Fruit fly (Drosophila melanogaster) whole organism, adult: Measurements from ENCODE around the gene plh.

ENCODE experiments used
- CG12768 ChIP-seq: fragments of 200-800 bp; sonication (Bioruptor generic); optimal IDR thresholded peaks from 2 replicates; lab custom pipeline; 2017; ENCODE audit warnings: missing biosample characterization, missing genetic modification characterization, mild to moderate bottlenecking, moderate library complexity, missing genetic modification reagents
- CG14711 ChIP-seq: fragments of 200-800 bp; sonication (Bioruptor generic); optimal IDR thresholded peaks from 2 replicates; lab custom pipeline; 2018; ENCODE audit warnings: missing biosample characterization, mild to moderate bottlenecking, missing genetic modification characterization, moderate library complexity
- CG1620 ChIP-seq: fragments of 200-800 bp; sonication (Bioruptor generic); optimal IDR thresholded peaks from 2 replicates; lab custom pipeline; 2016; ENCODE audit warnings: missing biosample characterization, missing genetic modification characterization
- CG33017 ChIP-seq: fragments of 200-800 bp; sonication (Bioruptor generic); optimal IDR thresholded peaks from 2 replicates; lab custom pipeline; 2018; ENCODE audit warnings: missing biosample characterization, mild to moderate bottlenecking, missing genetic modification characterization, moderate library complexity
- CG7101 ChIP-seq: fragments of 200-800 bp; sonication (Bioruptor generic); optimal IDR thresholded peaks from 2 replicates; lab custom pipeline; 2018; ENCODE audit warnings: missing biosample characterization, mild to moderate bottlenecking, missing genetic modification characterization, moderate library complexity
- Clk ChIP-seq: fragments of 200-800 bp; sonication (Bioruptor generic); optimal IDR thresholded peaks from 2 replicates; lab custom pipeline; 2017; ENCODE audit warnings: missing biosample characterization, missing genetic modification characterization
- Mnt ChIP-seq: fragments of 200-800 bp; sonication (Bioruptor generic); optimal IDR thresholded peaks from 2 replicates; lab custom pipeline; 2016; ENCODE audit warnings: missing biosample characterization, mild to moderate bottlenecking, missing genetic modification characterization
- bab1 ChIP-seq: fragments of 200-800 bp; sonication (Bioruptor generic); optimal IDR thresholded peaks from 3 replicates; lab custom pipeline; 2019; ENCODE audit warnings: missing biosample characterization, mild to moderate bottlenecking, missing genetic modification characterization, moderate library complexity
- cic ChIP-seq: fragments of 200-800 bp; sonication (Bioruptor generic); optimal IDR thresholded peaks from 2 replicates; lab custom pipeline; 2017; ENCODE audit warnings: missing biosample characterization, mild to moderate bottlenecking, missing genetic modification characterization, moderate library complexity
- cnc ChIP-seq, 2 experiments: fragments of >200 bp; optimal IDR thresholded peaks; 2 replicates each; lab custom pipeline; 2017
- kay ChIP-seq: fragments of 200-800 bp; sonication (Bioruptor generic); peaks from one replicate; lab custom pipeline; 2016; ENCODE audit warnings: missing biosample characterization, missing genetic modification characterization, borderline replicate concordance
- ovo ChIP-seq: fragments of 200-800 bp; sonication (Bioruptor generic); optimal IDR thresholded peaks from 2 replicates; lab custom pipeline; 2016; ENCODE audit warnings: missing biosample characterization, missing genetic modification characterization
- pad ChIP-seq: fragments of 200-800 bp; sonication (Bioruptor generic); optimal IDR thresholded peaks from 3 replicates; lab custom pipeline; 2017; ENCODE audit warnings: missing biosample characterization, missing genetic modification characterization, mild to moderate bottlenecking, moderate library complexity, missing genetic modification reagents
- toe ChIP-seq: fragments of 200-800 bp; sonication (Bioruptor generic); optimal IDR thresholded peaks from 2 replicates; lab custom pipeline; 2016; ENCODE audit warnings: missing biosample characterization, missing genetic modification characterization

dm6 chr3R:5023514-5024397 is 12.9 kb upstream of the plh start:
- TF ChIP-seq CG33017 (tag; lab: Kevin White, UChicago) (no peak), ovo (GFP tag; lab: Kevin White, UChicago) (no peak), kay (GFP tag; lab: Kevin White, UChicago) (no peak), cnc (optimal IDR thresholded peaks at IDR 0.05; lab: Kevin White, UChicago) (no peak), CG7101 (tag; lab: Kevin White, UChicago) (no peak), bab1 (GFP tag; lab: Kevin White, UChicago) (no peak), toe (no peak), CG12768 (no peak), CG14711 (no peak), cic (GFP tag; lab: Kevin White, UChicago) (no peak), Mnt (GFP tag; lab: Kevin White, UChicago) (no peak), Clk (no peak), CG1620 (GFP tag; lab: Kevin White, UChicago) (no peak), pad (GFP tag; lab: Kevin White, UChicago) (no peak)
